Worm (Caenorhabditis elegans) whole organism, midembryonic: ENCODE data around the gene nhr-272.

ENCODE experiments used
- T22C8.4 ChIP-seq: fragments of 200-800 bp; sonication (Bioruptor generic); IDR thresholded peaks from 2 replicates; pipeline ENCODE4 v1.3.6; 2022; ENCODE audit warnings: missing genetic modification characterization, missing compliant biosample characterization
- cog-1 ChIP-seq: sonication (generic microtip); optimal IDR thresholded peaks from 2 replicates; lab custom pipeline; 2016; ENCODE audit warnings: missing genetic modification characterization, missing compliant biosample characterization
- flt-1 ChIP-seq: fragments of 200-800 bp; sonication (Bioruptor generic); IDR thresholded peaks from 2 replicates; pipeline ENCODE4 v1.3.6; 2022; ENCODE audit warnings: missing genetic modification characterization, missing compliant biosample characterization
- klf-2 ChIP-seq: fragments of 200-800 bp; sonication (Bioruptor generic); conservative IDR thresholded peaks from 2 replicates; pipeline ENCODE4 v1.3.6; 2022; ENCODE audit warnings: missing genetic modification reagents, missing genetic modification characterization, missing compliant biosample characterization
- med-1 ChIP-seq: sonication (generic microtip); optimal IDR thresholded peaks from 2 replicates; lab custom pipeline; 2017; ENCODE audit warnings: missing genetic modification characterization, mild to moderate bottlenecking, missing compliant biosample characterization, antibody characterized with exemption, missing genetic modification reagents; ENCODE audit not compliant: insufficient read depth
- ref-1 ChIP-seq: fragments of 200-800 bp; sonication (Bioruptor generic); conservative IDR thresholded peaks from 2 replicates; pipeline ENCODE4 v1.3.6; 2022; ENCODE audit warnings: missing genetic modification reagents, missing genetic modification characterization, missing compliant biosample characterization
- tab-1 ChIP-seq: fragments of 200-800 bp; sonication (Bioruptor generic); IDR thresholded peaks from 2 replicates; pipeline ENCODE4 v1.3.6; 2022; ENCODE audit warnings: missing genetic modification characterization, missing compliant biosample characterization
- ztf-29 ChIP-seq: fragments of 200-800 bp; sonication (Bioruptor generic); IDR thresholded peaks from 2 replicates; pipeline ENCODE4 v1.3.6; 2022; ENCODE audit warnings: missing genetic modification reagents, missing genetic modification characterization, missing compliant biosample characterization

DNA sequence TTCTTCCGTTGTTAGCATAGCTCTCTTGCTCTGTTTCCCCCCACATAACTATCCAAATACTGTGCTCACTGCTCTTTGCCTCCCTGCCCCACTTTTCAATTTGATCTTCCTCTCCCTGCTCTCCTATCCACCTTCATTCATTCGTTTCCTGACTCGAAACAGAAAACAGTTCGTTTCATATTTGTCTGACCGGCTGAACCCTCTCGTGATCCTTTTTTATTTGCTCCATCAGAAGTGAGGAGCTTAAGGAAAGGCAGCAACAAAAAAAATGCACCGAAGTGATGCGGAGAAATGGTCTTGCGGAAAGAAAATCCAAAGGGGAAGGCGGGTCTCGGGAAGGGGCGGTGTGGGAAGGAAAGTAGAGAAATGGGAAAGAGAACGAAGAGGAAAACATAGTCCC lies 16.8 kb upstream of the nhr-272 start:
- TF ChIP-seq klf-2 (GFP tag; lab: Robert Waterston, UW) (no peak), ref-1 (GFP tag; lab: Robert Waterston, UW) (no peak), med-1 (GFP tag; lab: Kevin White, UChicago) (no peak), flt-1 (GFP tag; lab: Robert Waterston, UW) (no peak), cog-1 (tag; lab: Kevin White, UChicago) (no peak), ztf-29 (no peak), tab-1 (GFP tag; lab: Robert Waterston, UW) (no peak), T22C8.4 (GFP tag; lab: Robert Waterston, UW) (no peak)
